Fruit fly (Drosophila melanogaster): Measurements from ENCODE around the gene Sfp24Bd.

Sfp24Bd gene

DNA sequence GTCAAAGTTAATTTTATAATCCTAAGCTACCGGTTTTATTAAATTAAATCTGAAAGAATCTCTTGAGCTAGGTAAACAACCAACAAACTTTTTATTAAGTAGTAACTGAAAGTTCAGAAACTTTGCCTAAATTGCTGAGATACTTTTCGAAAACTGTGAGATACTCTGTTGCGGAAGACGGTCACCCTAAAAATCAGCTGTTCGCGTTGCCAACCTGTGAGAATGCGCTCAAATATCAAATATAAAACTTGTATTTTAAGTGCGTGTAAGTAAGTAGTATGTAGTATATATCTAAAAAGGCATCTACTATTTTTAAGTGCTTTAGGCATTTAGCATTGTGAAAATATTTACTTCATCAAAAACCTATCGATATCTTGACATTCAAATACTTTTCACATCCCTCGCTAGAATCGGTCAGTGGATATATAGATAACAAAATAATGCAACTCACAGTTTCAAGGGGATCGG is 44.0 kb upstream of the Sfp24Bd start, which contains the start of the genes CG31955 and CG2818 (continued):
- peak; percentile 55 for TF ChIP-seq Myb (GFP tag; optimal IDR thresholded peaks at IDR 0.05)
- no peak for TF ChIP-seq Antp (GFP tag; optimal IDR thresholded peaks at IDR 0.05)
- TF ChIP-seq CG17912 (GFP tag; optimal IDR thresholded peaks at IDR 0.05): no peak
- no peak for TF ChIP-seq maf-S (GFP tag; optimal IDR thresholded peaks at IDR 0.05)
- TF ChIP-seq CG14965 (GFP tag; optimal IDR thresholded peaks at IDR 0.05; ENCODE audit: borderline replicate concordance): no peak
- no peak for TF ChIP-seq jumu (GFP tag; optimal IDR thresholded peaks at IDR 0.05)
- TF ChIP-seq zen2 (GFP tag; IDR thresholded peaks at IDR 0.05; ENCODE audit: partially characterized antibody): peak; percentile 38; the same call in 1 of the 3 replicates
- TF ChIP-seq CG6765 (GFP tag; optimal IDR thresholded peaks at IDR 0.05): no peak
- TF ChIP-seq CG15601 (tag; optimal IDR thresholded peaks at IDR 0.05): no peak
- TF ChIP-seq CG4820 (GFP tag; optimal IDR thresholded peaks at IDR 0.05): no peak
- peak; percentile 59 for TF ChIP-seq hbn (GFP tag; IDR thresholded peaks at IDR 0.05; ENCODE audit: partially characterized antibody)
- TF ChIP-seq CG12391 (tag; optimal IDR thresholded peaks at IDR 0.05): peak; percentile 18
- TF ChIP-seq prd (optimal IDR thresholded peaks at IDR 0.05): no peak
- TF ChIP-seq prd (GFP tag; IDR thresholded peaks at IDR 0.05): no peak; the same call in 2 of the 3 replicates
- TF ChIP-seq fd96Cb (tag; optimal IDR thresholded peaks at IDR 0.05): no peak
- TF ChIP-seq H2.0 (GFP tag; IDR thresholded peaks at IDR 0.05): no peak
- no peak for TF ChIP-seq CG18262 (tag; optimal IDR thresholded peaks at IDR 0.05)
- TF ChIP-seq Lim3 (GFP tag; IDR thresholded peaks at IDR 0.05): no peak
- TF ChIP-seq wor (GFP tag; IDR thresholded peaks at IDR 0.05): no peak
- no peak for TF ChIP-seq CG33213 (GFP tag; optimal IDR thresholded peaks at IDR 0.05)
- TF ChIP-seq CG9609 (GFP tag; optimal IDR thresholded peaks at IDR 0.05): no peak
- no peak for TF ChIP-seq CG2889 (GFP tag; IDR thresholded peaks at IDR 0.05)
- no peak for TF ChIP-seq CG18476 (GFP tag; optimal IDR thresholded peaks at IDR 0.05)
- no peak for TF ChIP-seq CG3838 (GFP tag; optimal IDR thresholded peaks at IDR 0.05)
- TF ChIP-seq CG34224 (GFP tag; IDR thresholded peaks at IDR 0.05; ENCODE audit: partially characterized antibody): peak; percentile 81
- no peak for TF ChIP-seq en (GFP tag; optimal IDR thresholded peaks at IDR 0.05)
- no peak for TF ChIP-seq CG15696 (tag; optimal IDR thresholded peaks at IDR 0.05)
- TF ChIP-seq Rx (GFP tag; IDR thresholded peaks at IDR 0.05): no peak
- TF ChIP-seq CG8924 (tag; optimal IDR thresholded peaks at IDR 0.05): no peak
- no peak for TF ChIP-seq hb (GFP tag; IDR thresholded peaks at IDR 0.05; ENCODE audit: partially characterized antibody)
- no peak for TF ChIP-seq CG11504 (tag; optimal IDR thresholded peaks at IDR 0.05)
- no peak for TF ChIP-seq zfh2 (GFP tag; optimal IDR thresholded peaks at IDR 0.05)
- TF ChIP-seq CG3065 (GFP tag; optimal IDR thresholded peaks at IDR 0.05): no peak
- TF ChIP-seq CG1233 (GFP tag; optimal IDR thresholded peaks at IDR 0.05): no peak
- TF ChIP-seq CG8478 (optimal IDR thresholded peaks at IDR 0.05): no peak
- TF ChIP-seq CkIIα-i1 (GFP tag; IDR thresholded peaks at IDR 0.05): no peak
- TF ChIP-seq CG18619 (GFP tag; optimal IDR thresholded peaks at IDR 0.05): no peak
- TF ChIP-seq fd64A (GFP tag; optimal IDR thresholded peaks at IDR 0.05): no peak
- no peak for TF ChIP-seq CG10209 (GFP tag; optimal IDR thresholded peaks at IDR 0.05)
- TF ChIP-seq dmrt11E (tag; optimal IDR thresholded peaks at IDR 0.05): no peak
- no peak for TF ChIP-seq CG32772 (GFP tag; IDR thresholded peaks at IDR 0.05)
- no peak for TF ChIP-seq CG14050 (GFP tag; IDR thresholded peaks at IDR 0.05)
- TF ChIP-seq vfl (GFP tag; optimal IDR thresholded peaks at IDR 0.05): no peak
- TF ChIP-seq Med (GFP tag): peak; percentile 70
- TF ChIP-seq Mes4 (GFP tag; optimal IDR thresholded peaks at IDR 0.05): no peak
- no peak for TF ChIP-seq bcd (GFP tag; optimal IDR thresholded peaks at IDR 0.05)
- no peak for TF ChIP-seq caup (GFP tag; optimal IDR thresholded peaks at IDR 0.05; ENCODE audit: severe bottlenecking)
- no peak for TF ChIP-seq gce (GFP tag; IDR thresholded peaks at IDR 0.05)
- no peak for TF ChIP-seq BtbVII (GFP tag; optimal IDR thresholded peaks at IDR 0.05)
- peak; percentile 22 for TF ChIP-seq CG3281 (GFP tag; optimal IDR thresholded peaks at IDR 0.05)
- TF ChIP-seq dan (GFP tag; IDR thresholded peaks at IDR 0.05): no peak
- peak; percentile 88 for TF ChIP-seq CG18011 (GFP tag; optimal IDR thresholded peaks at IDR 0.05)
